Worm (Caenorhabditis elegans) whole organism, midembryonic: ENCODE data around the gene alh-12.

Experiments used
- T22C8.4 ChIP-seq: fragments of 200-800 bp; sonication (Bioruptor generic); IDR thresholded peaks from 2 replicates; pipeline ENCODE4 v1.3.6; 2022; ENCODE audit warnings: missing genetic modification characterization, missing compliant biosample characterization
- flt-1 ChIP-seq: fragments of 200-800 bp; sonication (Bioruptor generic); IDR thresholded peaks from 2 replicates; pipeline ENCODE4 v1.3.6; 2022; ENCODE audit warnings: missing genetic modification characterization, missing compliant biosample characterization
- med-1 ChIP-seq: sonication (generic microtip); optimal IDR thresholded peaks from 2 replicates; lab custom pipeline; 2017; ENCODE audit warnings: missing genetic modification characterization, mild to moderate bottlenecking, missing compliant biosample characterization, antibody characterized with exemption, missing genetic modification reagents; ENCODE audit not compliant: insufficient read depth
- ref-1 ChIP-seq: fragments of 200-800 bp; sonication (Bioruptor generic); conservative IDR thresholded peaks from 2 replicates; pipeline ENCODE4 v1.3.6; 2022; ENCODE audit warnings: missing genetic modification reagents, missing genetic modification characterization, missing compliant biosample characterization
- tab-1 ChIP-seq: fragments of 200-800 bp; sonication (Bioruptor generic); IDR thresholded peaks from 2 replicates; pipeline ENCODE4 v1.3.6; 2022; ENCODE audit warnings: missing genetic modification characterization, missing compliant biosample characterization
- ztf-23 ChIP-seq: fragments of 200-800 bp; sonication (Bioruptor generic); IDR thresholded peaks from 2 replicates; pipeline ENCODE4 v1.3.6; 2022; ENCODE audit warnings: missing genetic modification reagents, missing genetic modification characterization, missing compliant biosample characterization
- ztf-29 ChIP-seq: fragments of 200-800 bp; sonication (Bioruptor generic); IDR thresholded peaks from 2 replicates; pipeline ENCODE4 v1.3.6; 2022; ENCODE audit warnings: missing genetic modification reagents, missing genetic modification characterization, missing compliant biosample characterization

DNA sequence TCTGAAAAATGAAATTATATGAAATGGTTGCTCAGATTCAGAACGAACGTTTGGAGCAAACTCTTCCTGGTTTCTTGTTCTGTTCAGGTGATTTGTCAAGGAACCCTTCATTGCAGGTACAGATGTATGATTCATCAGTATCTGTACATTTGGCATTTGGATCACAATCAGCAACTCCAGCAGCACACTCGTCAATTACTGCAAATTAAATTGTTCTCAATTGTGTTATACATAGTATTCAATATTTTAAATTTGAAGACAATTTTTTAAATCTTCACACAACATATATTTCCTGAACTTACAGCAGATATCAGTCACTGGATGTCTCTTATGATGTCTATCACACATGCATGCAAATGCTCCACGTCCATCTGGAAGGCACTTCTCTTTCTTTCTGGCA, 30.9 kb downstream of the alh-12 start:
- no peak for TF ChIP-seq ref-1 (GFP tag; lab: Robert Waterston, UW)
- no peak for TF ChIP-seq tab-1 (GFP tag; lab: Robert Waterston, UW)
- no peak for TF ChIP-seq T22C8.4
- no peak for TF ChIP-seq med-1 (GFP tag; lab: Kevin White, UChicago)
- no peak for TF ChIP-seq ztf-29
- TF ChIP-seq flt-1 (GFP tag; lab: Robert Waterston, UW): no peak
- no peak for TF ChIP-seq ztf-23
